Worm (Caenorhabditis elegans): ENCODE measurements around the gene W09G12.8.

DNA sequence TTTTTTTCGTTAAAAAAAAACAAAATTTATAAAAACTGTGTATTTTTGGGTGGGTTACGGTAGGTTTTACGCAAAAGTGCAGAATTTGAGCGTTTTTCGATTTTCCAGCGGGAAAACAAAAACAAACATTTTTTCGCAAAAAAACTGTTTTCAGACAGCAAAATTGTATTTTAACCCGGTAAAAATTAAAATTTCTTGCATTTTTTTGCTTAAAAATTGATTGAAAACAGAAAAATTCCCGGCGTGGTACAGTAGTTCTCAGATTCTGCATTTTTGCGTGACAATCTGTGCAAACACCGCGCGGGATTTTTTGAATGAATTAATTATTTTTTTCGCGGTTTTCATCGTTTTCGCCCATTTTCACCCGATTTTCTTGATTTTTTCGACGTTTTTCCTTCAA is 51.1 kb downstream of the W09G12.8 start:
- TF ChIP-seq skn-1 (tag; optimal IDR thresholded peaks at IDR 0.05) (no peak), unc-62 (GFP tag; optimal IDR thresholded peaks at IDR 0.05) (no peak), lsy-2 (tag; optimal IDR thresholded peaks at IDR 0.05) (no peak), snpc-4 (tag; optimal IDR thresholded peaks at IDR 0.05) (no peak), dmd-4 (tag; optimal IDR thresholded peaks at IDR 0.05) (no peak)
